Worm (Caenorhabditis elegans): ENCODE results near the gene col-95.

- TF ChIP-seq dve-1 (tag; optimal IDR thresholded peaks at IDR 0.05) (no peak), nhr-11 (tag; optimal IDR thresholded peaks at IDR 0.05) (no peak), hlh-8 (tag; optimal IDR thresholded peaks at IDR 0.05) (no peak), ceh-31 (tag; optimal IDR thresholded peaks at IDR 0.05) (no peak), ahr-1 (tag; optimal IDR thresholded peaks at IDR 0.05) (no peak), ets-4 (tag; optimal IDR thresholded peaks at IDR 0.05) (no peak), nfya-1 (tag; optimal IDR thresholded peaks at IDR 0.05) (no peak)
These were observed 7.5 kb upstream of the col-95 start, which contains the start of gene Y41C4A.6 for ce11 chrIII:11696273-11696672.

Data from whole organism, late embryonic.